Worm (Caenorhabditis elegans): Measurements from ENCODE around the gene pqn-84.

pqn-84 gene

ce11 chrIII:11657185-11657817 lies 42.8 kb upstream of the pqn-84 start, which contains the start of gene crh-1 (continued):
- TF ChIP-seq nhr-10 (tag; optimal IDR thresholded peaks at IDR 0.05) (peak; percentile 71), F13H6.1 (tag; optimal IDR thresholded peaks at IDR 0.05) (peak; percentile 76), snpc-4 (tag; optimal IDR thresholded peaks at IDR 0.05) (peak; percentile 46), ceh-82 (tag; optimal IDR thresholded peaks at IDR 0.05) (peak; percentile 23), elt-1 (tag; optimal IDR thresholded peaks at IDR 0.05) (no peak), nhr-12 (tag; optimal IDR thresholded peaks at IDR 0.05) (no peak), sma-3 (GFP tag; optimal IDR thresholded peaks at IDR 0.05) (peak; percentile 60)

- TF ChIP-seq elt-3 (tag; optimal IDR thresholded peaks at IDR 0.05) = no peak
- no peak for TF ChIP-seq lin-13 (GFP tag; optimal IDR thresholded peaks at IDR 0.05)
- no peak for TF ChIP-seq egl-27 (tag; optimal IDR thresholded peaks at IDR 0.05)
- TF ChIP-seq nhr-77 (tag; optimal IDR thresholded peaks at IDR 0.05) = no peak
- TF ChIP-seq lin-39 (tag; optimal IDR thresholded peaks at IDR 0.05) = no peak
- no peak for TF ChIP-seq unc-55 (GFP tag; optimal IDR thresholded peaks at IDR 0.05)
- no peak for TF ChIP-seq mdl-1 (tag; optimal IDR thresholded peaks at IDR 0.05)
- TF ChIP-seq crh-2 (tag; optimal IDR thresholded peaks at IDR 0.05) = no peak
- TF ChIP-seq skn-1 (tag; optimal IDR thresholded peaks at IDR 0.05) = no peak
- TF ChIP-seq nhr-129 (tag; optimal IDR thresholded peaks at IDR 0.05) = no peak
- no peak for TF ChIP-seq nhr-6 (tag; optimal IDR thresholded peaks at IDR 0.05)
Measured at ce11 chrIII:11659804-11660203, 40.3 kb upstream of the pqn-84 start.

- TF ChIP-seq lsy-2 (tag; optimal IDR thresholded peaks at IDR 0.05) (peak in 1 of 2 experiments; percentile 19), nhr-77 (tag; optimal IDR thresholded peaks at IDR 0.05) (no peak), nhr-129 (tag; optimal IDR thresholded peaks at IDR 0.05) (peak; percentile 73), C34F6.9 (tag; optimal IDR thresholded peaks at IDR 0.05) (peak; percentile 32), sma-9 (GFP tag; optimal IDR thresholded peaks at IDR 0.05) (peak; percentile 9), sma-9 (tag; optimal IDR thresholded peaks at IDR 0.05) (no peak)
Measured at ce11 chrIII:11660736-11661135, 39.3 kb upstream of the pqn-84 start.

ce11 chrIII:11663400-11663799 lies 36.7 kb upstream of the pqn-84 start:
- no peak for TF ChIP-seq R02D3.7 (tag; optimal IDR thresholded peaks at IDR 0.05)
- TF ChIP-seq egl-27 (tag; optimal IDR thresholded peaks at IDR 0.05) = no peak
- TF ChIP-seq F13H6.1 (tag; optimal IDR thresholded peaks at IDR 0.05) = no peak
- peak in 1 of 2 experiments; percentile 26 for TF ChIP-seq lsy-2 (tag; optimal IDR thresholded peaks at IDR 0.05)
- peak; percentile 18 for TF ChIP-seq crh-2 (tag; optimal IDR thresholded peaks at IDR 0.05)
- TF ChIP-seq zag-1 (tag; optimal IDR thresholded peaks at IDR 0.05) = no peak
- TF ChIP-seq nhr-12 (tag; optimal IDR thresholded peaks at IDR 0.05) = no peak
- no peak for TF ChIP-seq Y55F3AM.14 (GFP tag; optimal IDR thresholded peaks at IDR 0.05)
- no peak for TF ChIP-seq unc-62 (GFP tag; optimal IDR thresholded peaks at IDR 0.05)
- no peak for TF ChIP-seq nhr-21 (tag; optimal IDR thresholded peaks at IDR 0.05)
- no peak for TF ChIP-seq ztf-1 (GFP tag; conservative IDR thresholded peaks at IDR 0.05)
- TF ChIP-seq nhr-11 (tag; optimal IDR thresholded peaks at IDR 0.05) = no peak
- peak; percentile 31 for TF ChIP-seq C34F6.9 (tag; optimal IDR thresholded peaks at IDR 0.05)
- TF ChIP-seq dmd-4 (tag; optimal IDR thresholded peaks at IDR 0.05) = no peak
- no peak for TF ChIP-seq alr-1 (tag; optimal IDR thresholded peaks at IDR 0.05)
- peak; percentile 39 for TF ChIP-seq sem-4 (tag; optimal IDR thresholded peaks at IDR 0.05)
- no peak for TF ChIP-seq nhr-10 (tag; optimal IDR thresholded peaks at IDR 0.05)

ce11 chrIII:11666819-11667218 lies 33.2 kb upstream of the pqn-84 start:
- TF ChIP-seq ZK546.5 (tag; optimal IDR thresholded peaks at IDR 0.05) = no peak
- TF ChIP-seq blmp-1 (tag; optimal IDR thresholded peaks at IDR 0.05; ENCODE audit: insufficient read depth) = peak; percentile 70
- no peak for TF ChIP-seq C34F6.9 (tag; optimal IDR thresholded peaks at IDR 0.05)
- TF ChIP-seq mbf-1 (tag; optimal IDR thresholded peaks at IDR 0.05) = no peak
- no peak for TF ChIP-seq ceh-16 (tag; optimal IDR thresholded peaks at IDR 0.05)
- TF ChIP-seq dmd-4 (tag; optimal IDR thresholded peaks at IDR 0.05) = no peak

All from whole organism, L2 larva.